Worm (Caenorhabditis elegans) whole organism, early embryonic: ENCODE measurements around the gene T06E6.15.

Source experiments
- B0310.2 ChIP-seq: sonication (generic microtip); optimal IDR thresholded peaks from 2 replicates; lab custom pipeline; 2016; ENCODE audit warnings: mild to moderate bottlenecking, missing genetic modification characterization, missing compliant biosample characterization
- F13C5.2 ChIP-seq: sonication (generic microtip); optimal IDR thresholded peaks from 2 replicates; lab custom pipeline; 2017; ENCODE audit warnings: mild to moderate bottlenecking, missing genetic modification characterization, inconsistent platforms, missing compliant biosample characterization
- aly-1 ChIP-seq: sonication (generic microtip); optimal IDR thresholded peaks from 2 replicates; lab custom pipeline; 2016; ENCODE audit warnings: missing genetic modification characterization, missing compliant biosample characterization
- ama-1 ChIP-seq: fragments of 150-350 bp; optimal IDR thresholded peaks from 2 replicates; lab custom pipeline; 2014
- ceh-13 ChIP-seq: fragments of 200-800 bp; sonication (Bioruptor generic); optimal IDR thresholded peaks from 2 replicates; lab custom pipeline; 2018; ENCODE audit warnings: mild to moderate bottlenecking, missing genetic modification characterization, missing compliant biosample characterization
- ceh-36 ChIP-seq: sonication (generic microtip); optimal IDR thresholded peaks from 2 replicates; lab custom pipeline; 2016; ENCODE audit warnings: missing genetic modification characterization, inconsistent platforms, missing compliant biosample characterization
- ets-7 ChIP-seq: sonication (generic microtip); optimal IDR thresholded peaks from 2 replicates; lab custom pipeline; 2016; ENCODE audit warnings: missing genotype, missing genetic modification characterization, missing compliant biosample characterization
- hmbx-1 ChIP-seq: sonication (generic microtip); optimal IDR thresholded peaks from 2 replicates; lab custom pipeline; 2016; ENCODE audit warnings: mild to moderate bottlenecking, missing genetic modification characterization, missing compliant biosample characterization
- hmg-4 ChIP-seq: fragments of 200-800 bp; sonication (Bioruptor generic); optimal IDR thresholded peaks from 2 replicates; lab custom pipeline; 2018; ENCODE audit warnings: mild to moderate bottlenecking, missing genetic modification characterization, missing compliant biosample characterization
- pes-1 ChIP-seq: fragments of 200-800 bp; sonication (Bioruptor generic); IDR thresholded peaks from 2 replicates; pipeline ENCODE4 v1.3.6; 2022; ENCODE audit warnings: missing genetic modification reagents, missing genetic modification characterization, missing compliant biosample characterization
- scrt-1 ChIP-seq: fragments of 200-800 bp; sonication (Bioruptor generic); IDR thresholded peaks from 2 replicates; pipeline ENCODE4 v1.3.6; 2022; ENCODE audit warnings: missing genetic modification characterization, missing compliant biosample characterization
- tra-4 ChIP-seq: sonication (generic microtip); optimal IDR thresholded peaks from 2 replicates; lab custom pipeline; 2017; ENCODE audit warnings: missing genetic modification characterization, missing compliant biosample characterization

ce11 chrV:15445437-15445836, 45.8 kb upstream of the T06E6.15 start, which contains the start of gene srh-239:
- TF ChIP-seq tra-4 (tag; lab: Kevin White, UChicago): no peak
- TF ChIP-seq ceh-13 (GFP tag; lab: Kevin White, UChicago): no peak
- TF ChIP-seq ama-1 (lab: Kevin White, UChicago): no peak
- no peak for TF ChIP-seq scrt-1 (GFP tag; lab: Robert Waterston, UW)
- no peak for TF ChIP-seq B0310.2
- TF ChIP-seq F13C5.2 (tag; lab: Kevin White, UChicago): no peak
- TF ChIP-seq ets-7 (tag; lab: Kevin White, UChicago): no peak
- no peak for TF ChIP-seq hmg-4 (GFP tag; lab: Kevin White, UChicago)
- TF ChIP-seq aly-1 (tag; lab: Kevin White, UChicago): no peak
- no peak for TF ChIP-seq hmbx-1 (tag; lab: Kevin White, UChicago)
- no peak for TF ChIP-seq pes-1
- no peak for TF ChIP-seq ceh-36 (tag; lab: Kevin White, UChicago)
